Worm (Caenorhabditis elegans) whole organism, mixed stage, embryonic: ENCODE results near the gene basl-1.

Experiments used
- lin-13 ChIP-seq: fragments of 150-350 bp; optimal IDR thresholded peaks from 2 replicates; lab custom pipeline; 2014; ENCODE audit warnings: missing biosample characterization, missing genetic modification characterization
- lsy-2 ChIP-seq: fragments of 150-350 bp; optimal IDR thresholded peaks from 2 replicates; lab custom pipeline; 2014; ENCODE audit warnings: missing biosample characterization, missing genetic modification characterization
- mep-1 ChIP-seq: fragments of 150-350 bp; optimal IDR thresholded peaks from 2 replicates; lab custom pipeline; 2017; ENCODE audit warnings: missing biosample characterization, missing genetic modification reagents, missing genetic modification characterization, inconsistent platforms
- mls-2 ChIP-seq: sonication (generic microtip); optimal IDR thresholded peaks from 2 replicates; lab custom pipeline; 2016; ENCODE audit warnings: mild to moderate bottlenecking, missing genetic modification characterization, moderate library complexity, missing compliant biosample characterization
- nhr-237 ChIP-seq: fragments of 150-350 bp; optimal IDR thresholded peaks from 2 replicates; lab custom pipeline; 2014; ENCODE audit warnings: missing biosample characterization, missing genetic modification characterization
- nhr-28 ChIP-seq: fragments of 150-350 bp; optimal IDR thresholded peaks from 2 replicates; lab custom pipeline; 2014; ENCODE audit warnings: missing biosample characterization, missing genetic modification characterization
- nhr-76 ChIP-seq: sonication (generic microtip); optimal IDR thresholded peaks from 2 replicates; lab custom pipeline; 2017; ENCODE audit warnings: missing biosample characterization, missing genetic modification characterization
- pha-4 ChIP-seq: fragments of 150-350 bp; optimal IDR thresholded peaks from 2 replicates; lab custom pipeline; 2018; ENCODE audit warnings: missing biosample characterization, missing genetic modification reagents, missing genetic modification characterization
- snpc-4 ChIP-seq: fragments of 150-350 bp; optimal IDR thresholded peaks from 2 replicates; lab custom pipeline; 2014; ENCODE audit warnings: missing biosample characterization, missing genetic modification characterization
- unc-62 ChIP-seq: fragments of 150-350 bp; optimal IDR thresholded peaks from 2 replicates; lab custom pipeline; 2014; ENCODE audit warnings: missing biosample characterization, missing genetic modification reagents, missing genetic modification characterization
- ztf-11 ChIP-seq: fragments of 150-350 bp; optimal IDR thresholded peaks from 2 replicates; lab custom pipeline; 2014; ENCODE audit warnings: missing biosample characterization, missing genetic modification characterization

ce11 chrIII:5568265-5568664 is 46.5 kb upstream of the basl-1 start:
- no peak for TF ChIP-seq nhr-76 (tag; lab: Kevin White, UChicago)
- no peak for TF ChIP-seq unc-62 (GFP tag; lab: Kevin White, UChicago)
- no peak for TF ChIP-seq snpc-4 (tag; lab: Kevin White, UChicago)
- TF ChIP-seq ztf-11, result no peak
- no peak for TF ChIP-seq mls-2
- no peak for TF ChIP-seq pha-4 (tag; lab: Kevin White, UChicago)
- TF ChIP-seq lsy-2, result no peak
- no peak for TF ChIP-seq nhr-28 (tag; lab: Kevin White, UChicago)
- no peak for TF ChIP-seq mep-1 (tag; lab: Kevin White, UChicago)
- no peak for TF ChIP-seq nhr-237 (tag; lab: Kevin White, UChicago)
- TF ChIP-seq lin-13, result no peak
